Fruit fly (Drosophila melanogaster) whole organism, embryonic: Measurements from ENCODE around the gene CG10584.

Experiments
- Abd-B ChIP-seq: fragments of 200-800 bp; sonication (Bioruptor generic); optimal IDR thresholded peaks from 2 replicates; lab custom pipeline; 2018; ENCODE audit warnings: missing biosample characterization, mild to moderate bottlenecking, missing genetic modification characterization, moderate library complexity
- Adf1 ChIP-seq: fragments of 200-800 bp; sonication (Bioruptor generic); IDR thresholded peaks from 2 replicates; pipeline ENCODE4 v1.3.6; 2022; ENCODE audit warnings: missing biosample characterization, missing genetic modification characterization
- Atf3 ChIP-seq: fragments of 200-800 bp; sonication (Bioruptor generic); optimal IDR thresholded peaks from 3 replicates; lab custom pipeline; 2016; ENCODE audit warnings: missing biosample characterization, missing genetic modification characterization
- CG10147 ChIP-seq: fragments of 200-800 bp; sonication (Bioruptor generic); optimal IDR thresholded peaks from 2 replicates; lab custom pipeline; 2019; ENCODE audit warnings: missing biosample characterization, mild to moderate bottlenecking, missing genetic modification characterization, moderate library complexity
- CG12744 ChIP-seq: fragments of 200-800 bp; sonication (Bioruptor generic); optimal IDR thresholded peaks from 2 replicates; lab custom pipeline; 2016; ENCODE audit warnings: missing biosample characterization, missing genetic modification characterization
- CG16863 ChIP-seq: fragments of 200-800 bp; sonication (Bioruptor generic); optimal IDR thresholded peaks from 3 replicates; lab custom pipeline; 2016; ENCODE audit warnings: missing biosample characterization, missing genetic modification characterization
- CG17829 ChIP-seq: fragments of 200-800 bp; optimal IDR thresholded peaks from 2 replicates; lab custom pipeline; 2019; ENCODE audit warnings: missing biosample characterization, mild to moderate bottlenecking, missing genetic modification characterization, moderate library complexity
- CG2875 ChIP-seq: fragments of 200-800 bp; sonication (Bioruptor generic); optimal IDR thresholded peaks from 2 replicates; lab custom pipeline; 2017; ENCODE audit warnings: missing biosample characterization, mild to moderate bottlenecking, missing genetic modification characterization, missing genetic modification reagents
- CG30403 ChIP-seq: fragments of 200-800 bp; sonication (Bioruptor generic); optimal IDR thresholded peaks from 3 replicates; lab custom pipeline; 2016; ENCODE audit warnings: missing biosample characterization, missing genetic modification characterization
- CG34376 ChIP-seq: fragments of 200-800 bp; sonication (Bioruptor generic); optimal IDR thresholded peaks from 2 replicates; lab custom pipeline; 2018; ENCODE audit warnings: missing biosample characterization, mild to moderate bottlenecking, missing genetic modification characterization
- CG4424 ChIP-seq: fragments of 200-800 bp; sonication (Bioruptor generic); optimal IDR thresholded peaks from 3 replicates; lab custom pipeline; 2016; ENCODE audit warnings: missing biosample characterization, missing genetic modification characterization
- CG6813 ChIP-seq: fragments of 200-800 bp; sonication (Bioruptor generic); optimal IDR thresholded peaks from 2 replicates; lab custom pipeline; 2017; ENCODE audit warnings: missing biosample characterization, missing genetic modification characterization, mild to moderate bottlenecking, moderate library complexity, missing genetic modification reagents
- CG7928 ChIP-seq: fragments of 200-800 bp; sonication (Bioruptor generic); optimal IDR thresholded peaks from 2 replicates; lab custom pipeline; 2017; ENCODE audit warnings: missing biosample characterization, mild to moderate bottlenecking, missing genetic modification characterization
- CG7963 ChIP-seq: fragments of 200-800 bp; sonication (Bioruptor generic); IDR thresholded peaks from 3 replicates; pipeline ENCODE4 v1.3.6; 2022; ENCODE audit warnings: missing biosample characterization, missing genetic modification characterization; ENCODE audit not compliant: partially characterized antibody
- CG8089 ChIP-seq: fragments of 200-800 bp; sonication (Bioruptor generic); optimal IDR thresholded peaks from 3 replicates; lab custom pipeline; 2016; ENCODE audit warnings: missing biosample characterization, missing genetic modification characterization
- CG9932 ChIP-seq: fragments of 200-800 bp; sonication (Bioruptor generic); IDR thresholded peaks from 2 replicates; pipeline ENCODE4 v1.3.6; 2022; ENCODE audit warnings: missing biosample characterization, missing genetic modification characterization
- CoRest ChIP-seq: fragments of 200-800 bp; sonication (Bioruptor generic); optimal IDR thresholded peaks from 3 replicates; lab custom pipeline; 2018; ENCODE audit warnings: missing biosample characterization, mild to moderate bottlenecking, missing genetic modification characterization, moderate library complexity
- Dfd ChIP-seq, 2 experiments: fragments of >200 bp; optimal IDR thresholded peaks; 2 replicates each; lab custom pipeline; 2017; ENCODE audit warnings: missing biosample characterization in 2 of 2, missing genetic modification characterization in 2 of 2
- Fer1 ChIP-seq: fragments of 200-800 bp; sonication (Bioruptor generic); optimal IDR thresholded peaks from 2 replicates; lab custom pipeline; 2017; ENCODE audit warnings: missing biosample characterization, mild to moderate bottlenecking, missing genetic modification characterization
- Hey ChIP-seq: fragments of 200-800 bp; sonication (Bioruptor generic); optimal IDR thresholded peaks from 3 replicates; lab custom pipeline; 2018; ENCODE audit warnings: missing biosample characterization, mild to moderate bottlenecking, missing genetic modification characterization
- Hmr ChIP-seq: fragments of 200-800 bp; sonication (Bioruptor generic); optimal IDR thresholded peaks from 3 replicates; lab custom pipeline; 2017; ENCODE audit warnings: mild to moderate bottlenecking, missing biosample characterization, missing genetic modification reagents, missing genetic modification characterization
- Jarid2 ChIP-seq: fragments of 200-800 bp; sonication (Bioruptor generic); optimal IDR thresholded peaks from 3 replicates; lab custom pipeline; 2017; ENCODE audit warnings: mild to moderate bottlenecking, missing biosample characterization, missing genetic modification reagents, missing genetic modification characterization
- MBD-R2 ChIP-seq: fragments of 200-800 bp; sonication (Bioruptor generic); IDR thresholded peaks from 2 replicates; pipeline ENCODE4 v1.3.6; 2022; ENCODE audit warnings: missing biosample characterization, missing genetic modification characterization
- NC2β ChIP-seq: fragments of 200-800 bp; sonication (Bioruptor generic); optimal IDR thresholded peaks from 2 replicates; lab custom pipeline; 2016; ENCODE audit warnings: missing biosample characterization, missing genetic modification characterization
- Nf-YB ChIP-seq: fragments of 200-800 bp; sonication (Bioruptor generic); optimal IDR thresholded peaks from 3 replicates; lab custom pipeline; 2019; ENCODE audit warnings: missing biosample characterization, mild to moderate bottlenecking, missing genetic modification characterization, moderate library complexity
- Trl ChIP-seq, 3 experiments: fragments of >200 bp in 2 of 3; fragments of 200-800 bp in 1 of 3; sonication (Bioruptor generic) in 1 of 3; optimal IDR thresholded peaks; 2 replicates in 1 of 3; 3 replicates in 2 of 3; lab custom pipeline; 2016 to 2017; ENCODE audit warnings: missing biosample characterization in 1 of 3, missing genetic modification characterization in 1 of 3
- bbx ChIP-seq: fragments of 200-800 bp; sonication (Bioruptor generic); IDR thresholded peaks from 2 replicates; pipeline ENCODE4 v1.3.6; 2022; ENCODE audit warnings: missing biosample characterization, missing genetic modification characterization; ENCODE audit not compliant: partially characterized antibody
- bsh ChIP-seq, 2 experiments: fragments of 200-800 bp; sonication (Bioruptor generic); optimal IDR thresholded peaks; 2 replicates each; lab custom pipeline; 2017 to 2018; ENCODE audit warnings: mild to moderate bottlenecking in 2 of 2, missing biosample characterization in 2 of 2, missing genetic modification characterization in 2 of 2, moderate library complexity in 1 of 2
- ci ChIP-seq: fragments of 200-800 bp; sonication (Bioruptor generic); IDR thresholded peaks from 3 replicates; pipeline ENCODE4 v1.3.6; 2022; ENCODE audit warnings: missing biosample characterization, missing genetic modification characterization
- cwo ChIP-seq: fragments of 200-800 bp; sonication (Bioruptor generic); optimal IDR thresholded peaks from 3 replicates; lab custom pipeline; 2017; ENCODE audit warnings: missing biosample characterization, missing genetic modification characterization, mild to moderate bottlenecking, moderate library complexity, missing genetic modification reagents
- dimm ChIP-seq: fragments of 200-800 bp; sonication (Bioruptor generic); IDR thresholded peaks from 2 replicates; pipeline ENCODE4 v1.3.6; 2022; ENCODE audit warnings: missing biosample characterization, missing genetic modification characterization
- dysf ChIP-seq: fragments of 200-800 bp; sonication (Bioruptor generic); IDR thresholded peaks from 3 replicates; pipeline ENCODE4 v1.3.6; 2022; ENCODE audit warnings: missing biosample characterization, missing genetic modification characterization
- grn ChIP-seq: fragments of 200-800 bp; sonication (Bioruptor generic); optimal IDR thresholded peaks from 3 replicates; lab custom pipeline; 2017; ENCODE audit warnings: missing biosample characterization, missing genetic modification characterization
- gsb ChIP-seq: fragments of 200-800 bp; sonication (Bioruptor generic); IDR thresholded peaks from 2 replicates; pipeline ENCODE4 v1.3.6; 2022; ENCODE audit warnings: missing biosample characterization, missing genetic modification characterization
- gsb-n ChIP-seq: fragments of 200-800 bp; sonication (Bioruptor generic); optimal IDR thresholded peaks from 3 replicates; lab custom pipeline; 2018; ENCODE audit warnings: missing biosample characterization, mild to moderate bottlenecking, missing genetic modification characterization
- her ChIP-seq: fragments of 200-800 bp; sonication (Bioruptor generic); optimal IDR thresholded peaks from 2 replicates; lab custom pipeline; 2016; ENCODE audit warnings: missing biosample characterization, missing genetic modification characterization
- hkb ChIP-seq, 2 experiments: fragments of 200-800 bp in 1 of 2; fragments of >200 bp in 1 of 2; sonication (Bioruptor generic) in 1 of 2; IDR thresholded peaks in 1 of 2; optimal IDR thresholded peaks in 1 of 2; 2 replicates each; pipeline versions ENCODE4 v1.3.6 to Lab custom; 2017 to 2022; ENCODE audit warnings: missing biosample characterization in 1 of 2, missing genetic modification characterization in 1 of 2
- klu ChIP-seq: fragments of 200-800 bp; sonication (Bioruptor generic); IDR thresholded peaks from 2 replicates; pipeline ENCODE4 v1.3.6; 2022; ENCODE audit warnings: missing biosample characterization, missing genetic modification characterization
- knrl ChIP-seq: fragments of 200-800 bp; sonication (Bioruptor generic); IDR thresholded peaks from 3 replicates; pipeline ENCODE4 v1.3.6; 2022; ENCODE audit warnings: missing biosample characterization, missing genetic modification characterization; ENCODE audit not compliant: partially characterized antibody
- lab ChIP-seq: fragments of 200-800 bp; sonication (Bioruptor generic); optimal IDR thresholded peaks from 3 replicates; lab custom pipeline; 2017; ENCODE audit warnings: missing biosample characterization, missing genetic modification characterization, mild to moderate bottlenecking, moderate library complexity, missing genetic modification reagents
- lilli ChIP-seq: fragments of 200-800 bp; sonication (Bioruptor generic); optimal IDR thresholded peaks from 3 replicates; lab custom pipeline; 2016; ENCODE audit warnings: missing biosample characterization, missing genetic modification characterization
- oc ChIP-seq: fragments of 200-800 bp; sonication (Bioruptor generic); optimal IDR thresholded peaks from 2 replicates; lab custom pipeline; 2018; ENCODE audit warnings: missing biosample characterization, mild to moderate bottlenecking, missing genetic modification characterization, moderate library complexity
- onecut ChIP-seq: fragments of 200-800 bp; sonication (Bioruptor generic); IDR thresholded peaks from 2 replicates; pipeline ENCODE4 v1.3.6; 2022; ENCODE audit warnings: missing biosample characterization, missing genetic modification characterization
- peb ChIP-seq: fragments of 200-800 bp; sonication (Bioruptor generic); IDR thresholded peaks from 2 replicates; pipeline ENCODE4 v1.3.6; 2022; ENCODE audit warnings: missing biosample characterization, missing genetic modification characterization
- pzg ChIP-seq: fragments of 200-800 bp; sonication (Bioruptor generic); optimal IDR thresholded peaks from 3 replicates; lab custom pipeline; 2018; ENCODE audit warnings: missing biosample characterization, mild to moderate bottlenecking, missing genetic modification characterization, moderate library complexity
- sd ChIP-seq: fragments of 200-800 bp; sonication (Bioruptor generic); optimal IDR thresholded peaks from 3 replicates; lab custom pipeline; 2018; ENCODE audit warnings: missing biosample characterization, mild to moderate bottlenecking, missing genetic modification characterization, moderate library complexity
- seq ChIP-seq: fragments of 200-800 bp; sonication (Bioruptor generic); IDR thresholded peaks from 2 replicates; pipeline ENCODE4 v1.3.6; 2022; ENCODE audit warnings: missing biosample characterization, missing genetic modification characterization
- sob ChIP-seq: fragments of 200-800 bp; sonication (Bioruptor generic); IDR thresholded peaks from 2 replicates; pipeline ENCODE4 v1.3.6; 2022; ENCODE audit warnings: missing biosample characterization, missing genetic modification characterization

Gene CG10584

DNA sequence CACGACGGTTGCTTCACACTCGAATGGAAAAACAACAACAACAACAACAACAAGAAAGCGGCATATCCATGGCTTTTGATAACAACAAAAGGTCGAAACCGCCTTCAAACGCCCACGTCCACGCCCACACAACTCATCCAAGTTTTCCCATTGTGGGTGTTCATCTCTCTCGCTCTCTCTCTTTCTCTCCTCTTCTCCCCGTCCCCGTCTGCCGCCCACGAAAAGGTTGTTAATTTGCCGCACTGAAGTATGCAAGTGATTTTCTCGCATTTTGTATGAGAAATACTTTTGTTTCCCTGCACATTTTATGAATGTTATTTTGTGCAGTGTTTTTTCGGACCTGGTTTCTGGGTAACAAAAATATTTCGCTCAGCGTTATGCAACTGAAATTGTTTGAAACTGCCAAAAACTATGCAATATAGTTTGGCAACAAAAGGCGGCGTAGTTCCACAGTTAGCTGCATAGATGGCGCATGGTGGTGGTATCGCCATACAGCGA is 18.3 kb upstream of the CG10584 start (continued):
- TF ChIP-seq CoRest (peak; percentile 36), cwo (GFP tag; lab: Kevin White, UChicago) (no peak), Fer1 (GFP tag; lab: Kevin White, UChicago) (peak; percentile 12), dysf (GFP tag; lab: Robert Waterston, UW) (0 out of 3 replicates have a peak, but pooled peaks have one; percentile 19), CG7928 (GFP tag; lab: Kevin White, UChicago) (no peak), sob (GFP tag; lab: Robert Waterston, UW) (peak; percentile 29; the same call in 1 of the 2 replicates), gsb-n (tag; lab: Kevin White, UChicago) (no peak), CG9932 (GFP tag; lab: Robert Waterston, UW) (peak; percentile 64), her (peak; percentile 65), bbx (peak; percentile 49), sd (tag; lab: Kevin White, UChicago) (peak; percentile 85), CG34376 (GFP tag; lab: Kevin White, UChicago) (peak; percentile 38), lilli (GFP tag; lab: Kevin White, UChicago) (peak; percentile 50), CG4424 (GFP tag; lab: Kevin White, UChicago) (peak; percentile 48), Hmr (GFP tag; lab: Kevin White, UChicago) (peak; percentile 51), Atf3 (GFP tag; lab: Kevin White, UChicago) (no peak), Trl (optimal IDR thresholded peaks at IDR 0.05; lab: Kevin White, UChicago) (peak; percentile 58 to 66), Trl (GFP tag; optimal IDR thresholded peaks at IDR 0.05; lab: Kevin White, UChicago) (peak; percentile 53), CG10147 (GFP tag; lab: Kevin White, UChicago) (peak; percentile 19), CG30403 (peak; percentile 32), CG2875 (GFP tag; lab: Kevin White, UChicago) (no peak), CG6813 (peak; percentile 6), oc (tag; lab: Kevin White, UChicago) (peak; percentile 68), onecut (GFP tag; lab: Robert Waterston, UW) (0 out of 2 replicates have a peak, but pooled peaks have one; percentile 11), MBD-R2 (GFP tag; lab: Robert Waterston, UW) (0 out of 2 replicates have a peak, but pooled peaks have one; percentile 7), grn (GFP tag; lab: Kevin White, UChicago) (no peak), peb (GFP tag; lab: Robert Waterston, UW) (no peak), knrl (peak; percentile 39; the same call in 1 of the 3 replicates), Hey (tag; lab: Kevin White, UChicago) (no peak), seq (GFP tag; lab: Robert Waterston, UW) (no peak), ci (peak; percentile 80; the same call in 2 of the 3 replicates), klu (peak; percentile 54), Adf1 (GFP tag; lab: Robert Waterston, UW) (peak; percentile 28; the same call in 1 of the 2 replicates), Nf-YB (GFP tag; lab: Kevin White, UChicago) (peak; percentile 48), CG16863 (GFP tag; lab: Kevin White, UChicago) (peak; percentile 65), lab (GFP tag; lab: Kevin White, UChicago) (peak; percentile 4), hkb (optimal IDR thresholded peaks at IDR 0.05; lab: Kevin White, UChicago) (peak; percentile 55), hkb (GFP tag; IDR thresholded peaks at IDR 0.05; lab: Robert Waterston, UW) (no peak), Dfd (GFP tag; optimal IDR thresholded peaks at IDR 0.05; lab: Kevin White, UChicago) (no peak), CG17829 (peak; percentile 49), NC2β (GFP tag; lab: Kevin White, UChicago) (peak; percentile 18), bsh (GFP tag; optimal IDR thresholded peaks at IDR 0.05; lab: Kevin White, UChicago) (no peak), gsb (GFP tag; lab: Robert Waterston, UW) (no peak), CG7963 (GFP tag; lab: Robert Waterston, UW) (no peak), Jarid2 (peak; percentile 51), dimm (GFP tag; lab: Robert Waterston, UW) (no peak), Abd-B (GFP tag; lab: Kevin White, UChicago) (peak; percentile 49), pzg (GFP tag; lab: Kevin White, UChicago) (peak; percentile 9), CG8089 (GFP tag; lab: Kevin White, UChicago) (no peak), CG12744 (GFP tag; lab: Kevin White, UChicago) (peak; percentile 33)
